Fruit fly (Drosophila melanogaster) whole organism, embryonic: ENCODE results near the gene ohgt.

ENCODE experiments used
- CG10321 ChIP-seq: fragments of 200-800 bp; sonication (Bioruptor generic); IDR thresholded peaks from 2 replicates; pipeline ENCODE4 v1.3.6; 2022; ENCODE audit warnings: missing biosample characterization, missing genetic modification characterization
- CG11504 ChIP-seq: fragments of 200-800 bp; sonication (Bioruptor generic); optimal IDR thresholded peaks from 3 replicates; lab custom pipeline; 2019; ENCODE audit warnings: missing biosample characterization, mild to moderate bottlenecking, missing genetic modification characterization, moderate library complexity
- CG11696 ChIP-seq: fragments of 200-800 bp; sonication (Bioruptor generic); IDR thresholded peaks from 2 replicates; pipeline ENCODE4 v1.3.6; 2022; ENCODE audit warnings: missing biosample characterization, missing genetic modification characterization
- CG12659 ChIP-seq: fragments of 200-800 bp; sonication (Bioruptor generic); optimal IDR thresholded peaks from 3 replicates; lab custom pipeline; 2017; ENCODE audit warnings: mild to moderate bottlenecking, missing biosample characterization, missing genetic modification reagents, missing genetic modification characterization
- CG9437 ChIP-seq: fragments of 200-800 bp; sonication (Bioruptor generic); optimal IDR thresholded peaks from 2 replicates; lab custom pipeline; 2018; ENCODE audit warnings: missing biosample characterization, mild to moderate bottlenecking, missing genetic modification characterization
- HmgZ ChIP-seq: fragments of 200-800 bp; sonication (Bioruptor generic); optimal IDR thresholded peaks from 2 replicates; lab custom pipeline; 2018; ENCODE audit warnings: missing biosample characterization, mild to moderate bottlenecking, missing genetic modification characterization
- Jarid2 ChIP-seq: fragments of 200-800 bp; sonication (Bioruptor generic); optimal IDR thresholded peaks from 3 replicates; lab custom pipeline; 2017; ENCODE audit warnings: mild to moderate bottlenecking, missing biosample characterization, missing genetic modification reagents, missing genetic modification characterization
- nerfin-2 ChIP-seq: fragments of 200-800 bp; sonication (Bioruptor generic); IDR thresholded peaks from 2 replicates; pipeline ENCODE4 v1.3.6; 2022; ENCODE audit warnings: missing biosample characterization, missing genetic modification characterization; ENCODE audit not compliant: partially characterized antibody
- slp2 ChIP-seq: fragments of 200-800 bp; sonication (Bioruptor generic); optimal IDR thresholded peaks from 2 replicates; lab custom pipeline; 2016; ENCODE audit warnings: missing biosample characterization, missing genetic modification characterization

DNA sequence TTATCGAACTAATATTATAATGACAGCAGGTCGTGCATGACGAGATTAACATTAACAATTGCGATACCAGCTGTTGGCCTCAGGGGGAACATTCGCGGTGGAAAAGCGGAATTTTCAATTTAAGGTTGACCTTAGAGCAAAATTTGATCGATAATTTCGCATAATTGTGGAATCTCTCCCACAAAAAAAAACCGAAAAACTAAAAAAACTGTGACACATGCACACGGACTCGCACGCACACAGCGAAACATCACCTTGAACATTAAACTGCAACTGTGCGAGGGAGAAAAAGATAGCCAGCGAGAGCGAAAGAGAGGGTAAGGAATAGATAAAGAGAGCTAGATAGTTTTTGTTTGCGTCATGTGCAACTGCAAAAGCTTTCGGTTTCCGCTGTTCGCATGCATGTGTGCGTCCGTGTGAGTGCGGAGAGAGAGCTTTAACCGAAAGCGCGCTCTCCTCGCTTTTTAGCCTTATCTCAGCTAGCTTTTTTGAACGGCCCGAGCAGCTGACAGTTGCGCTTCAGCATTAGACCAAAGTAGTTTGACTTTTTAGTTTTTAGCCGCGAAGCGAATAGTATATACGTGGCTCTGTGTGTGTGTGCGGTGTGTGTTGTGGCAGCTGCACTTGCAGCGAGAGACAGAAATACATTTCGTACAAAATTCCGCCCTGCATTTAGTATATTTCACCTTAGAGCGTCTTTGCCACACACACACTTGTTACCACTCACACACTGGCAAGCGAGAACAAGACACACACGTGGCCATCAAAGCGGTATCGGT, 44.4 kb downstream of the ohgt start:
- TF ChIP-seq CG11696 (GFP tag; lab: Robert Waterston, UW), result no peak
- peak; percentile 45 for TF ChIP-seq HmgZ (tag; lab: Kevin White, UChicago)
- no peak for TF ChIP-seq CG11504 (tag; lab: Kevin White, UChicago)
- TF ChIP-seq CG12659 (GFP tag; lab: Kevin White, UChicago), result no peak
- no peak for TF ChIP-seq slp2
- TF ChIP-seq nerfin-2 (GFP tag; lab: Robert Waterston, UW), result 0 out of 2 replicates have a peak, but pooled peaks have one; percentile 37
- peak; percentile 14; the same call in 1 of the 2 replicates for TF ChIP-seq CG10321 (GFP tag; lab: Robert Waterston, UW)
- no peak for TF ChIP-seq CG9437 (GFP tag; lab: Kevin White, UChicago)
- TF ChIP-seq Jarid2 (GFP tag; lab: Kevin White, UChicago), result peak; percentile 88
